Fruit fly (Drosophila melanogaster) whole organism, embryonic: ENCODE measurements around the gene Chd64.

Experiments
- Antp ChIP-seq: fragments of 200-800 bp; sonication (Bioruptor generic); optimal IDR thresholded peaks from 3 replicates; lab custom pipeline; 2016; ENCODE audit warnings: missing biosample characterization, missing genetic modification characterization
- Asciz ChIP-seq: fragments of 200-800 bp; sonication (Bioruptor generic); optimal IDR thresholded peaks from 2 replicates; lab custom pipeline; 2017; ENCODE audit warnings: missing biosample characterization, mild to moderate bottlenecking, missing genetic modification characterization, missing genetic modification reagents
- B-H2 ChIP-seq: fragments of 200-800 bp; sonication (Bioruptor generic); optimal IDR thresholded peaks from 2 replicates; lab custom pipeline; 2018; ENCODE audit warnings: missing biosample characterization, mild to moderate bottlenecking, missing genetic modification characterization
- BEAF-32 ChIP-seq: fragments of 200-800 bp; sonication (Bioruptor generic); optimal IDR thresholded peaks from 3 replicates; lab custom pipeline; 2017; ENCODE audit warnings: missing biosample characterization, missing genetic modification characterization, mild to moderate bottlenecking, moderate library complexity, missing genetic modification reagents
- CG13296 ChIP-seq: fragments of 200-800 bp; sonication (Bioruptor generic); optimal IDR thresholded peaks from 3 replicates; lab custom pipeline; 2018; ENCODE audit warnings: missing biosample characterization, mild to moderate bottlenecking, missing genetic modification characterization
- CG13894 ChIP-seq: fragments of 200-800 bp; sonication (Bioruptor generic); optimal IDR thresholded peaks from 3 replicates; lab custom pipeline; 2018; ENCODE audit warnings: missing biosample characterization, mild to moderate bottlenecking, missing genetic modification characterization, moderate library complexity
- CG15479 ChIP-seq: fragments of 200-800 bp; sonication (Bioruptor generic); optimal IDR thresholded peaks from 3 replicates; lab custom pipeline; 2019; ENCODE audit warnings: missing biosample characterization, mild to moderate bottlenecking, missing genetic modification characterization, moderate library complexity
- CG1602 ChIP-seq: fragments of 200-800 bp; sonication (Bioruptor generic); optimal IDR thresholded peaks from 3 replicates; lab custom pipeline; 2016; ENCODE audit warnings: missing biosample characterization, missing genetic modification characterization
- CG17359 ChIP-seq: fragments of 200-800 bp; sonication (Bioruptor generic); optimal IDR thresholded peaks from 3 replicates; lab custom pipeline; 2018; ENCODE audit warnings: missing biosample characterization, mild to moderate bottlenecking, missing genetic modification characterization, moderate library complexity
- CG1792 ChIP-seq: fragments of 200-800 bp; sonication (Bioruptor generic); optimal IDR thresholded peaks from 2 replicates; lab custom pipeline; 2016; ENCODE audit warnings: missing biosample characterization, missing genetic modification characterization
- CG18476 ChIP-seq: fragments of 200-800 bp; sonication (Bioruptor generic); optimal IDR thresholded peaks from 2 replicates; lab custom pipeline; 2016; ENCODE audit warnings: missing biosample characterization, mild to moderate bottlenecking, missing genetic modification characterization
- CG18764 ChIP-seq: fragments of 200-800 bp; sonication (Bioruptor generic); optimal IDR thresholded peaks from 3 replicates; lab custom pipeline; 2016; ENCODE audit warnings: missing biosample characterization, missing genetic modification characterization
- CG2202 ChIP-seq: fragments of 200-800 bp; sonication (Bioruptor generic); optimal IDR thresholded peaks from 2 replicates; lab custom pipeline; 2018; ENCODE audit warnings: missing biosample characterization, mild to moderate bottlenecking, missing genetic modification characterization
- CG30020 ChIP-seq: fragments of 200-800 bp; optimal IDR thresholded peaks from 2 replicates; lab custom pipeline; 2019; ENCODE audit warnings: missing biosample characterization, mild to moderate bottlenecking, missing genetic modification characterization, moderate library complexity
- CG30431 ChIP-seq: fragments of 200-800 bp; sonication (Bioruptor generic); optimal IDR thresholded peaks from 2 replicates; lab custom pipeline; 2017; ENCODE audit warnings: missing biosample characterization, missing genetic modification characterization
- CG6175 ChIP-seq: fragments of 200-800 bp; sonication (Bioruptor generic); IDR thresholded peaks from 3 replicates; pipeline ENCODE4 v1.3.6; 2022; ENCODE audit warnings: missing biosample characterization, missing genetic modification characterization
- CG7928 ChIP-seq: fragments of 200-800 bp; sonication (Bioruptor generic); optimal IDR thresholded peaks from 2 replicates; lab custom pipeline; 2017; ENCODE audit warnings: missing biosample characterization, mild to moderate bottlenecking, missing genetic modification characterization
- CG7987 ChIP-seq: fragments of 200-800 bp; sonication (Bioruptor generic); optimal IDR thresholded peaks from 2 replicates; lab custom pipeline; 2018; ENCODE audit warnings: missing biosample characterization, mild to moderate bottlenecking, missing genetic modification characterization, moderate library complexity
- CG9215 ChIP-seq: fragments of 200-800 bp; sonication (Bioruptor generic); IDR thresholded peaks from 2 replicates; pipeline ENCODE4 v1.3.6; 2022; ENCODE audit warnings: missing biosample characterization, missing genetic modification characterization
- Chrac-16 ChIP-seq: fragments of 200-800 bp; sonication (Bioruptor generic); optimal IDR thresholded peaks from 3 replicates; lab custom pipeline; 2016; ENCODE audit warnings: missing biosample characterization, missing genetic modification characterization
- Dbx ChIP-seq: fragments of 200-800 bp; sonication (Bioruptor generic); IDR thresholded peaks from 3 replicates; pipeline ENCODE4 v1.3.6; 2022; ENCODE audit warnings: missing biosample characterization, missing genetic modification characterization
- Deaf1 ChIP-seq: fragments of 200-800 bp; optimal IDR thresholded peaks from 3 replicates; lab custom pipeline; 2019; ENCODE audit warnings: missing biosample characterization, mild to moderate bottlenecking, missing genetic modification characterization, moderate library complexity
- Elba2 ChIP-seq: fragments of 200-800 bp; sonication (Bioruptor generic); optimal IDR thresholded peaks from 3 replicates; lab custom pipeline; 2016; ENCODE audit warnings: missing biosample characterization, missing genetic modification characterization
- Ets65A ChIP-seq: fragments of 200-800 bp; sonication (Bioruptor generic); peaks from one replicate; lab custom pipeline; 2016; ENCODE audit warnings: missing biosample characterization, missing genetic modification characterization
- Hmx ChIP-seq: fragments of 200-800 bp; sonication (Bioruptor generic); optimal IDR thresholded peaks from 2 replicates; lab custom pipeline; 2016; ENCODE audit warnings: missing biosample characterization, missing genetic modification characterization
- Hr78 ChIP-seq, 2 experiments: fragments of 200-800 bp in 1 of 2; fragments of >200 bp in 1 of 2; sonication (Bioruptor generic) in 1 of 2; optimal IDR thresholded peaks; 2 replicates each; lab custom pipeline; 2017 to 2019; ENCODE audit warnings: missing biosample characterization in 2 of 2, missing genetic modification characterization in 2 of 2, mild to moderate bottlenecking in 1 of 2, moderate library complexity in 1 of 2
- Lim3 ChIP-seq: fragments of 200-800 bp; sonication (Bioruptor generic); IDR thresholded peaks from 2 replicates; pipeline ENCODE4 v1.3.6; 2022; ENCODE audit warnings: missing biosample characterization, missing genetic modification characterization
- Nf-YA ChIP-seq: fragments of 200-800 bp; sonication (Bioruptor generic); IDR thresholded peaks from 2 replicates; pipeline ENCODE4 v1.3.6; 2022; ENCODE audit warnings: missing biosample characterization, missing genetic modification characterization
- Nf-YC ChIP-seq: fragments of 200-800 bp; optimal IDR thresholded peaks from 3 replicates; lab custom pipeline; 2019; ENCODE audit warnings: missing biosample characterization, mild to moderate bottlenecking, missing genetic modification characterization, moderate library complexity
- NfI ChIP-seq: fragments of 200-800 bp; sonication (Bioruptor generic); optimal IDR thresholded peaks from 3 replicates; lab custom pipeline; 2018; ENCODE audit warnings: missing biosample characterization, mild to moderate bottlenecking, missing genetic modification characterization, moderate library complexity
- Poxn ChIP-seq: fragments of 200-800 bp; sonication (Bioruptor generic); IDR thresholded peaks from 2 replicates; pipeline ENCODE4 v1.3.6; 2022; ENCODE audit warnings: missing biosample characterization, missing genetic modification characterization
- Ptx1 ChIP-seq: fragments of 200-800 bp; sonication (Bioruptor generic); IDR thresholded peaks from 2 replicates; pipeline ENCODE4 v1.3.6; 2022; ENCODE audit warnings: missing biosample characterization, missing genetic modification characterization
- Sin3A ChIP-seq: fragments of >200 bp; optimal IDR thresholded peaks from 2 replicates; lab custom pipeline; 2018
- Six4 ChIP-seq: fragments of 200-800 bp; sonication (Bioruptor generic); optimal IDR thresholded peaks from 2 replicates; lab custom pipeline; 2016; ENCODE audit warnings: missing biosample characterization, missing genetic modification characterization
- Taf1 ChIP-seq: fragments of 200-800 bp; sonication (Bioruptor generic); IDR thresholded peaks from 2 replicates; pipeline ENCODE4 v1.3.6; 2022; ENCODE audit warnings: missing biosample characterization, missing genetic modification characterization
- abd-A ChIP-seq: fragments of 200-800 bp; sonication (Bioruptor generic); optimal IDR thresholded peaks from 3 replicates; lab custom pipeline; 2019; ENCODE audit warnings: missing biosample characterization, mild to moderate bottlenecking, missing genetic modification characterization, moderate library complexity
- ac ChIP-seq: fragments of 200-800 bp; sonication (Bioruptor generic); optimal IDR thresholded peaks from 3 replicates; lab custom pipeline; 2017; ENCODE audit warnings: missing biosample characterization, mild to moderate bottlenecking, missing genetic modification characterization
- az2 ChIP-seq: fragments of 200-800 bp; sonication (Bioruptor generic); optimal IDR thresholded peaks from 3 replicates; lab custom pipeline; 2016; ENCODE audit warnings: missing biosample characterization, missing genetic modification characterization
- dpn ChIP-seq, 2 experiments: fragments of 200-800 bp; sonication (Bioruptor generic); optimal IDR thresholded peaks; 3 replicates each; lab custom pipeline; 2016; ENCODE audit warnings: missing biosample characterization in 2 of 2, missing genetic modification characterization in 2 of 2
- en ChIP-seq: fragments of 200-800 bp; sonication (Bioruptor generic); optimal IDR thresholded peaks from 2 replicates; lab custom pipeline; 2016; ENCODE audit warnings: missing biosample characterization, missing genetic modification characterization
- maf-S ChIP-seq: fragments of 200-800 bp; sonication (Bioruptor generic); optimal IDR thresholded peaks from 2 replicates; lab custom pipeline; 2016; ENCODE audit warnings: missing biosample characterization, missing genetic modification characterization
- nau ChIP-seq: fragments of 200-800 bp; sonication (Bioruptor generic); optimal IDR thresholded peaks from 3 replicates; lab custom pipeline; 2017; ENCODE audit warnings: missing biosample characterization, mild to moderate bottlenecking, missing genetic modification characterization, missing genetic modification reagents
- nerfin-2 ChIP-seq: fragments of 200-800 bp; sonication (Bioruptor generic); IDR thresholded peaks from 2 replicates; pipeline ENCODE4 v1.3.6; 2022; ENCODE audit warnings: missing biosample characterization, missing genetic modification characterization; ENCODE audit not compliant: partially characterized antibody
- odd ChIP-seq: fragments of 200-800 bp; sonication (Bioruptor generic); optimal IDR thresholded peaks from 2 replicates; lab custom pipeline; 2017; ENCODE audit warnings: missing biosample characterization, mild to moderate bottlenecking, missing genetic modification characterization
- p53 ChIP-seq: fragments of 200-800 bp; sonication (Bioruptor generic); optimal IDR thresholded peaks from 2 replicates; lab custom pipeline; 2016; ENCODE audit warnings: missing biosample characterization, missing genetic modification characterization
- schlank ChIP-seq: fragments of 200-800 bp; sonication (Bioruptor generic); optimal IDR thresholded peaks from 2 replicates; lab custom pipeline; 2018; ENCODE audit warnings: missing biosample characterization, mild to moderate bottlenecking, missing genetic modification characterization
- sima ChIP-seq: fragments of 200-800 bp; sonication (Bioruptor generic); optimal IDR thresholded peaks from 2 replicates; lab custom pipeline; 2016; ENCODE audit warnings: missing biosample characterization, missing genetic modification characterization
- ssp ChIP-seq: fragments of 200-800 bp; sonication (Bioruptor generic); IDR thresholded peaks from 2 replicates; pipeline ENCODE4 v1.3.6; 2022; ENCODE audit warnings: missing biosample characterization, missing genetic modification characterization
- stc ChIP-seq: fragments of 200-800 bp; sonication (Bioruptor generic); IDR thresholded peaks from 2 replicates; pipeline ENCODE4 v1.3.6; 2022; ENCODE audit warnings: missing biosample characterization, missing genetic modification characterization
- tup ChIP-seq: fragments of 200-800 bp; sonication (Bioruptor generic); optimal IDR thresholded peaks from 2 replicates; lab custom pipeline; 2016; ENCODE audit warnings: missing biosample characterization, mild to moderate bottlenecking, missing genetic modification characterization, moderate library complexity
- twi ChIP-seq: fragments of 200-800 bp; optimal IDR thresholded peaks from 2 replicates; lab custom pipeline; 2019; ENCODE audit warnings: missing biosample characterization, mild to moderate bottlenecking, missing genetic modification characterization, moderate library complexity
- zfh1 ChIP-seq: fragments of 200-800 bp; sonication (Bioruptor generic); IDR thresholded peaks from 3 replicates; pipeline ENCODE4 v1.3.6; 2022; ENCODE audit warnings: missing biosample characterization, missing genetic modification characterization

Chd64 gene

DNA sequence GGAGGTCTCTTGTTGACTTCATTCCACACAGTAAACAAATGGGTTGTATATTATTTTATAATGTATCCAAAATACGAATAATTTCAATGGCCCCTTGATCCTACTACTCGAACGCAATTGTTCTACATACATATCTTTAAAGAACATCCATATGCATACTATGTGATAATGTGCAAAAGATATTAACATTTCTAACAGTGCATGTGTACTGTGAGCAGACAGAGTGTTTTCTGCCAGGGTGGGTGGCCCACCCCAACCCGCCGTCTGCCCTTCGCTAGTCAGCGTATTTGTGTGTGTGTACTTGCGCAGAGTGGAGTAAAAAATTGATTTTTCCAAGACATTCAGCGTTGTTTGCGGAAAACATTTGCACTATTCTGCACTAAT is 51.2 kb downstream of the Chd64 start (continued):
- TF ChIP-seq zfh1 (GFP tag; lab: Robert Waterston, UW) (peak; percentile 87), Taf1 (GFP tag; lab: Robert Waterston, UW) (peak; percentile 54; the same call in 1 of the 2 replicates), schlank (no peak), odd (GFP tag; lab: Kevin White, UChicago) (no peak), B-H2 (no peak), Hr78 (GFP tag; optimal IDR thresholded peaks at IDR 0.05; lab: Kevin White, UChicago) (no peak), en (no peak), Antp (no peak), ssp (GFP tag; lab: Robert Waterston, UW) (no peak), dpn (GFP tag; optimal IDR thresholded peaks at IDR 0.05; lab: Kevin White, UChicago) (peak in 1 of 2 experiments; percentile 50), NfI (GFP tag; lab: Kevin White, UChicago) (peak; percentile 75), Elba2 (no peak), Poxn (GFP tag; lab: Robert Waterston, UW) (peak; percentile 37; the same call in 1 of the 2 replicates), stc (GFP tag; lab: Robert Waterston, UW) (peak; percentile 76), nau (GFP tag; lab: Kevin White, UChicago) (no peak), maf-S (GFP tag; lab: Kevin White, UChicago) (no peak), ac (GFP tag; lab: Kevin White, UChicago) (no peak), twi (tag; lab: Kevin White, UChicago) (no peak), Chrac-16 (GFP tag; lab: Kevin White, UChicago) (peak; percentile 12), nerfin-2 (GFP tag; lab: Robert Waterston, UW) (no peak), CG30431 (GFP tag; lab: Kevin White, UChicago) (peak; percentile 57), Nf-YA (GFP tag; lab: Robert Waterston, UW) (0 out of 2 replicates have a peak, but pooled peaks have one; percentile 8), CG7928 (GFP tag; lab: Kevin White, UChicago) (no peak), Ptx1 (GFP tag; lab: Robert Waterston, UW) (peak; percentile 78), Nf-YC (no peak), sima (GFP tag; lab: Kevin White, UChicago) (no peak), CG1792 (no peak), Sin3A (lab: Kevin White, UChicago) (no peak), CG18476 (GFP tag; lab: Kevin White, UChicago) (no peak), CG18764 (GFP tag; lab: Kevin White, UChicago) (peak; percentile 0), Deaf1 (tag; lab: Kevin White, UChicago) (no peak), CG30020 (tag; lab: Kevin White, UChicago) (no peak), CG13296 (GFP tag; lab: Kevin White, UChicago) (no peak), Hmx (GFP tag; lab: Kevin White, UChicago) (peak; percentile 6), CG2202 (no peak), CG13894 (tag; lab: Kevin White, UChicago) (no peak), az2 (GFP tag; lab: Kevin White, UChicago) (peak; percentile 28), Asciz (GFP tag; lab: Kevin White, UChicago) (peak; percentile 22), Dbx (GFP tag; lab: Robert Waterston, UW) (peak; percentile 59), Ets65A (GFP tag; lab: Kevin White, UChicago) (no peak), abd-A (tag; lab: Kevin White, UChicago) (no peak), CG6175 (GFP tag; lab: Robert Waterston, UW) (no peak), CG1602 (GFP tag; lab: Kevin White, UChicago) (peak; percentile 49), Lim3 (no peak), CG9215 (peak; percentile 41; the same call in 1 of the 2 replicates), CG17359 (tag; lab: Kevin White, UChicago) (peak; percentile 75), Six4 (GFP tag; lab: Kevin White, UChicago) (peak; percentile 19), CG15479 (GFP tag; lab: Kevin White, UChicago) (no peak), BEAF-32 (GFP tag; lab: Kevin White, UChicago) (no peak), CG7987 (GFP tag; lab: Kevin White, UChicago) (peak; percentile 14), p53 (GFP tag; lab: Kevin White, UChicago) (no peak), tup (peak; percentile 33)
